Worm (Caenorhabditis elegans): ENCODE measurements around the gene Y17D7B.2.

- TF ChIP-seq zip-5 (tag; optimal IDR thresholded peaks at IDR 0.05), result no peak
- TF ChIP-seq gmeb-2 (tag; optimal IDR thresholded peaks at IDR 0.05), result no peak
- TF ChIP-seq ceh-6 (GFP tag; optimal IDR thresholded peaks at IDR 0.05), result no peak
- TF ChIP-seq K02D7.2 (tag; optimal IDR thresholded peaks at IDR 0.05), result no peak
Observed at ce11 chrV:18837125-18837524, 49.6 kb downstream of the Y17D7B.2 start, which contains the start of gene cyp-33D3.

Data from whole organism, late embryonic.